Fruit fly (Drosophila melanogaster): ENCODE data around the gene lds.

lds gene

dm6 chr3R:7962778-7963494, 42.7 kb downstream of the lds start (continued):
- peak; percentile 78 for TF ChIP-seq CG14710 (tag; optimal IDR thresholded peaks at IDR 0.05)
- TF ChIP-seq CG7372 (GFP tag; IDR thresholded peaks at IDR 0.05) = no peak
- TF ChIP-seq kah (GFP tag; optimal IDR thresholded peaks at IDR 0.05) = no peak
- TF ChIP-seq HLH3B (GFP tag; IDR thresholded peaks at IDR 0.05) = no peak; the same call in 1 of the 2 replicates
- no peak for TF ChIP-seq run (tag; optimal IDR thresholded peaks at IDR 0.05)
- TF ChIP-seq pum (GFP tag; optimal IDR thresholded peaks at IDR 0.05) = peak; percentile 30
- no peak for TF ChIP-seq slp2 (GFP tag; optimal IDR thresholded peaks at IDR 0.05)
- TF ChIP-seq zen (tag; optimal IDR thresholded peaks at IDR 0.05) = peak; percentile 20
- no peak for TF ChIP-seq gce (GFP tag; IDR thresholded peaks at IDR 0.05)
- peak; percentile 7; the same call in 1 of the 3 replicates for TF ChIP-seq CG11093 (GFP tag; IDR thresholded peaks at IDR 0.05)
- no peak for TF ChIP-seq Awh (GFP tag; IDR thresholded peaks at IDR 0.05)
- no peak for TF ChIP-seq CG10543 (GFP tag; optimal IDR thresholded peaks at IDR 0.05)
- no peak for TF ChIP-seq Hr78 (GFP tag; optimal IDR thresholded peaks at IDR 0.05)
- peak; percentile 45 for TF ChIP-seq sqz (GFP tag; optimal IDR thresholded peaks at IDR 0.05)
- TF ChIP-seq otp (GFP tag; IDR thresholded peaks at IDR 0.05) = no peak
- no peak for TF ChIP-seq Atf6 (GFP tag; IDR thresholded peaks at IDR 0.05)
- TF ChIP-seq CG4328 (GFP tag; optimal IDR thresholded peaks at IDR 0.05) = no peak
- TF ChIP-seq CG12236 (GFP tag; optimal IDR thresholded peaks at IDR 0.05) = no peak
- TF ChIP-seq Hmr (GFP tag; optimal IDR thresholded peaks at IDR 0.05) = no peak
- TF ChIP-seq chif (GFP tag; optimal IDR thresholded peaks at IDR 0.05) = peak; percentile 4 to 10
- TF ChIP-seq CG14965 (GFP tag; optimal IDR thresholded peaks at IDR 0.05; ENCODE audit: borderline replicate concordance) = no peak
- TF ChIP-seq ase (GFP tag; IDR thresholded peaks at IDR 0.05) = peak; percentile 6; the same call in 1 of the 3 replicates
- TF ChIP-seq luna (GFP tag; optimal IDR thresholded peaks at IDR 0.05) = no peak
- TF ChIP-seq CG10654 (GFP tag; optimal IDR thresholded peaks at IDR 0.05) = peak; percentile 3
- TF ChIP-seq CG31388 (GFP tag; optimal IDR thresholded peaks at IDR 0.05) = no peak
- TF ChIP-seq Stat92E (GFP tag; optimal IDR thresholded peaks at IDR 0.05) = no peak
- TF ChIP-seq sens (GFP tag) = peak; percentile 92
- TF ChIP-seq CG12942 (GFP tag; optimal IDR thresholded peaks at IDR 0.05) = no peak
- TF ChIP-seq CG13894 (tag; optimal IDR thresholded peaks at IDR 0.05) = no peak
- no peak for TF ChIP-seq br (optimal IDR thresholded peaks at IDR 0.05)
- no peak for TF ChIP-seq vnd (GFP tag; IDR thresholded peaks at IDR 0.05; ENCODE audit: partially characterized antibody)
- no peak for TF ChIP-seq Doc3 (GFP tag; IDR thresholded peaks at IDR 0.05; ENCODE audit: partially characterized antibody)
- no peak for TF ChIP-seq CG13296 (GFP tag; optimal IDR thresholded peaks at IDR 0.05)
- TF ChIP-seq lbe (GFP tag; optimal IDR thresholded peaks at IDR 0.05) = no peak
- TF ChIP-seq Mes4 (GFP tag; optimal IDR thresholded peaks at IDR 0.05) = no peak
- no peak for TF ChIP-seq mld (GFP tag; IDR thresholded peaks at IDR 0.05; ENCODE audit: partially characterized antibody)
- TF ChIP-seq CG18476 (GFP tag; optimal IDR thresholded peaks at IDR 0.05) = no peak
- TF ChIP-seq CG9609 (GFP tag; optimal IDR thresholded peaks at IDR 0.05) = no peak
- peak; percentile 58 for TF ChIP-seq CG18619 (GFP tag; optimal IDR thresholded peaks at IDR 0.05)
- TF ChIP-seq CG4360 (GFP tag; IDR thresholded peaks at IDR 0.05) = peak; percentile 47
- TF ChIP-seq GATAe (GFP tag; conservative IDR thresholded peaks at IDR 0.05) = no peak
- TF ChIP-seq CG17361 (GFP tag; IDR thresholded peaks at IDR 0.05) = peak; percentile 93
- TF ChIP-seq CG18011 (GFP tag; optimal IDR thresholded peaks at IDR 0.05) = no peak
- no peak for TF ChIP-seq Atf-2 (GFP tag; optimal IDR thresholded peaks at IDR 0.05)
- TF ChIP-seq ind (GFP tag; optimal IDR thresholded peaks at IDR 0.05) = no peak
- no peak for TF ChIP-seq so (GFP tag; IDR thresholded peaks at IDR 0.05)
- no peak for TF ChIP-seq CG3281 (GFP tag; optimal IDR thresholded peaks at IDR 0.05)
- TF ChIP-seq CG1832 (GFP tag; optimal IDR thresholded peaks at IDR 0.05) = no peak
- no peak for TF ChIP-seq seq (GFP tag; IDR thresholded peaks at IDR 0.05)
- no peak for TF ChIP-seq Rfx (GFP tag; IDR thresholded peaks at IDR 0.05)

All from whole organism, embryonic.